Worm (Caenorhabditis elegans) whole organism, L4/young adult: ENCODE data around the gene srh-141.

Experiments used
- W03F9.2 ChIP-seq: fragments of 150-350 bp; optimal IDR thresholded peaks from 2 replicates; lab custom pipeline; 2014; ENCODE audit warnings: missing biosample characterization, missing genetic modification characterization
- dao-5 ChIP-seq: sonication (generic microtip); optimal IDR thresholded peaks from 2 replicates; lab custom pipeline; 2016; ENCODE audit warnings: missing genotype, missing genetic modification characterization, moderate library complexity, missing compliant biosample characterization
- him-1 ChIP-seq: sonication (generic microtip); optimal IDR thresholded peaks from 2 replicates; lab custom pipeline; 2016; ENCODE audit warnings: missing genotype, missing genetic modification reagents, missing genetic modification characterization, missing compliant biosample characterization

Gene srh-141

DNA sequence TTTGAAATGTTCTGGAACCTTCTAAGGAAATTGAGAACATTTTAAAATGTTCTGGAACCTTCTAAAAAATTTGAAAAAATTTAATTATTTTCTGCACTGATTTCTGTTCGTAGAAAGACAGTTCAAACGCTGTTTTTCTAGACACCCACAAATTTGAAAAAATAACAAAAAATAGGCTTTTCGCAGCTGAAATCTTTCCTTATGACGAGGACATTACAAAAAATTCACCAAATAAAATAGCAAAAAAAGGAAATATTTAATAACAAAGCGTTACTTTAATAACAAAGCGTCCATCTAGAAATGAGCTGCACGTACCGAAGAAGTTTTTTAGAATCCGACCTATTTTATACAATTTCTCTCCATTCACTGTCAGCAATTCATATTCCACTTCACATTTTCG lies at the start of gene srh-141:
Gene srh-141 (plus strand): TSS at position 301 of the 400 bp plus-strand sequence.
- TF ChIP-seq him-1 (tag; lab: Kevin White, UChicago) (no peak), dao-5 (no peak), W03F9.2 (tag; lab: Kevin White, UChicago) (no peak)

DNA sequence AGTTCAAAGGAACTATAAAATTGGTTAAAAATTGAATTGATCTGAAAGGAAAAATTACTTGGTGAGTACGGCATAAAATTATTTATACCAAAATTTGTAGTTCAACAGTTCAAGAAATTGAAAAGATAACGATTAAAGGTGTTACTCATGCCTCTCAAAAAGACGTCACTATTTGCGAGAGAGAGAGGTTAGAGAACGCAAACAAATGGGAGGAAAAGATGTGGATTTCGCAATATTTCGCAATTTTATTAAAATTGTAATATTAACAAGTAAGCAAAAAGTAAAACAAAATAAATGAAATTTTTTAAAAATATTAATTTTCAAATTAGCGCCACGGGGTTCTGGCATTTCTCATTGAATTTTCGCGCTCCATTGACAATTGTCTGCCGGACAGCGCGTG lies 48.6 kb upstream of the srh-141 start, which contains the start of gene F13A7.11:
Gene F13A7.11 (minus strand): TSS at position 174 of the 400 bp plus-strand sequence.
- TF ChIP-seq W03F9.2 (tag; lab: Kevin White, UChicago) (no peak), him-1 (tag; lab: Kevin White, UChicago) (no peak), dao-5 (no peak)

DNA sequence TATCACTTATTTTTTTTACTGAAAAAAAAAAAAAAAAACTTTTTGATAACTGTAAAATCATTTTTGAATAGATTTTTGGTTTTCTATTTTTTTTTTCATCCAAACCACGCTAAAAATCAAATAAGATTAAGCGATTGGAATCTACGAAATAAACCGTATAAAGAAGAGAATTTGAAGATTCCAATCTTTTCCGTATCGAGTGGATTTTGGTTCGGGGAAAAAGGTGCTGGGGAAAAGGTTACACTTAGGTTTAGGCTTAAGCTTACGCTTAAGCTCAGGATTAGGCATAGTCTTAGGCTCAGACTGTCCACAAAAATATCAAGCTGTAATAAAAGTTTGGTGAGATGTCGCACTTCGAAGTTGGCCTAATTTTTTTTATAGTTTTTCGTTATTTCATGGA lies 48.0 kb upstream of the srh-141 start, which contains the start of gene F13A7.12:
Gene F13A7.12 (plus strand): TSS at position 301 of the 400 bp plus-strand sequence.
- TF ChIP-seq him-1 (tag; lab: Kevin White, UChicago) (no peak), dao-5 (no peak), W03F9.2 (tag; lab: Kevin White, UChicago) (no peak)

DNA sequence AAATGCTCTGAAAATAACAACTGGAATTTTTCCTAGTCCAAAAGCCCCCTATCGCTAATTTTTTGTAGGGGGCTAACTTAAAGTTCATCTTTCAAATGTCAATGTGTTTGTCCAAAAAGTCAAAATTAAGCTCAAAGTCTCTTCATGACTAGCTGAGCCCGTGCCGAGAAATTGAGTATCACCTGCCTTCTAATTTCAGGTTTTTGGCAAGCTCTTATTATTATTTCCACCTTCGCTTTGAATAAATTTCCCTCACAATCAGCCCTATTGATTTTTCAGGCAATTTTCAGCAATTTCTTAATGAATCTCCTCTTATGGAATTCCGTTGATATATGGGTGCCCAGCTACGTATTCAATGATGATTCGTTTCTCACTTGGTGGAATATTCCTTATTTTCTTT lies 44.3 kb upstream of the srh-141 start, which contains the start of gene sre-36:
Gene sre-36 (plus strand): TSS at position 301 of the 400 bp plus-strand sequence.
- TF ChIP-seq W03F9.2 (tag; lab: Kevin White, UChicago) (no peak), dao-5 (no peak), him-1 (tag; lab: Kevin White, UChicago) (no peak)

DNA sequence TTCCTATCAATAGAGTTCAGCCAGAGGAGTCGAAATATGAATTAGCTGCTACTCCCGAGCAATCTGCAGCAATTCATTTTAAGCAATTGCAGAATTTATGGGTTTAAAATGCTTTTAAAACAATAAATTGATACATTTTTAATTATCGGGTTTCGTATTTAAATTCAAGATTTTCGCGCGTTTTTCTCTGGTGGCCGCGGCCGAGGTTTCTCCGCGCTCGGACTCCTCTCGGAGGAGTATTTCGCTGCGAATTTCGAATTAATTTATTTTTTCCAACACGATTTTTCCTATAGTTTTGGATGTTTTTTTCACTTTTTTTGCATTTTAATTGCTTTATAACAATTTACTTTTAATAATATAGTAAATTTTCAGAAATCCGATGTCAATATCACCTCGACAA lies 42.2 kb upstream of the srh-141 start, which contains the start of gene F13A7.14:
Gene F13A7.14 (plus strand): TSS at position 373 of the 400 bp plus-strand sequence.
- peak; percentile 72 for TF ChIP-seq W03F9.2 (tag; lab: Kevin White, UChicago)
- no peak for TF ChIP-seq him-1 (tag; lab: Kevin White, UChicago)
- TF ChIP-seq dao-5, result no peak

DNA sequence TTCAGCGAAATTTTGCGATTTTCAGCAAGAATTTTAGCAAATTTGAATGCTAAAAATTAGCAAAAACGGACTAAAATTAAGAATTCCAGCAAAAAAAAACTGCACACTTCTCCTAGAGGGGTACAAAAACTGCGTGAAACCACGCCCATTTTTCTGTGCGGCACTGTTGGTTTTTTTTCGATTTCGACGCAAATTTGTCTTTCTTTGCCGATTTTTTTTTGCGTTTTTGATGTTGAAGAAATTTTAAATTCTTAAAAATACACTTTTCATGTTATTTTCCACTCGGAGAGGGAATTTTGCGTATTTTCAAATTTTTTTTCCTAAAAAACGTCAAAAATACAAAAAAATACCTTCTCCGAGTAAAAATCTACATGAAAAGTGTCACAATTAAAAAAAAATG lies 39.8 kb upstream of the srh-141 start, which contains the start of gene syp-1:
Gene syp-1 (plus strand): TSS at position 301 of the 400 bp plus-strand sequence.
- TF ChIP-seq W03F9.2 (tag; lab: Kevin White, UChicago), result no peak
- no peak for TF ChIP-seq him-1 (tag; lab: Kevin White, UChicago)
- TF ChIP-seq dao-5, result no peak

DNA sequence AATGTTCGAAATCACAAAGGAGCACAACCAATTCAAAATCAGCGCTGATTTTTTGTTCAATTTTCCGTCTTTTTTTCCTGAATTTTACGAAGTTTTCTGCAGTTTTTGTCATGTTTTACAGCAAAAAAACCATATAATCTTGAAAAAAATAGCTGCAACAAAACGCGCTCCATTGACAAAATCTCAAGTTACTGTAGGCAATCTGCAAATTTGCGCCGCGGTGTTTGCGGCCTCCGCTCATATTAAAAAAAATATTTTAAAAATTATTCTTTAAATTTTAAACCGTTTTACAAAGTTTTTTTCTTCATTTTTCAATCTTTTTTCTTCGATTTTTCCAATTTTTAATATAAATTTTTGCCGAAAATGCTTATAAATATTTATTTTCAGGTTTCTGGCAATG lies 38.4 kb upstream of the srh-141 start:
- TF ChIP-seq dao-5, result no peak
- TF ChIP-seq him-1 (tag; lab: Kevin White, UChicago), result no peak
- no peak for TF ChIP-seq W03F9.2 (tag; lab: Kevin White, UChicago)

DNA sequence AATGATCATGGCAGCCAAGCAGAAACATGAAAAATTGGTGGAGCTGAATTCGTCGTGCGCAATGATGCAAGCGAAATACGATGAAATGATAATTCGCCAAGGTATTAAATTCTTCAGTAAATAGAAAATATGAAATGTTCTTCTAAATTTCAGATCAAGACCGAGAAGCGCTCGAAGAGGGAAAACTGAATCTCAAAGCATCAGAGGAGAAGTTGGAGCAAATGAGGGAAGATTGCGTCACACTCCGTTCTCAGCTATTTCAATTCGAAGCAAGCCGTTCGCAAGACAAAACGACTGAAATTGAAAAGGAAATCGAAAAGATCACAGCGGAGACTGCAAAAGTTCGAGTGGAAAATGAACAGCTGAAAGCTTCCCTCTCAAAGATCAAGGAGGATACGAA lies 37.4 kb upstream of the srh-141 start:
- TF ChIP-seq W03F9.2 (tag; lab: Kevin White, UChicago) (no peak), dao-5 (no peak), him-1 (tag; lab: Kevin White, UChicago) (no peak)

DNA sequence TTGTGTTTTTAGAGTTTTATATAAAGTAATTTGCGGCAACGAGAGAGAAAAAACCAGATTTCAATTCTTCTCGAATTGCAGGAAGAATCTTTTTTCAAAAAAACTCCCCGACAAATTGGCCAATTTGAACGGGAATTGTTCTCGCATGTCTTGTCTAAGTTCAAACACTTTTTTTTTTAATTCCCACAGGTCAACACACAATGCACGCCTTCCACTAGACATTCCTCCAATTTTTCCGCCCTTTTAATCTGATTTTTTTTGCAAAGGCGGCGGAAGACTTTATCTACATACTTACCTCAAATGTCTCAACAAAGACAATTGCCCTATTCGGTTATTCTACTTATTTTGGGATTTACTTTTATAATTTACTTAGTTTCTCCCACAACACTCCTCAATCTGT lies 36.1 kb upstream of the srh-141 start, which contains the start of gene F26D2.3:
Gene F26D2.3 (plus strand): TSS at position 301 of the 400 bp plus-strand sequence.
- no peak for TF ChIP-seq him-1 (tag; lab: Kevin White, UChicago)
- no peak for TF ChIP-seq dao-5
- no peak for TF ChIP-seq W03F9.2 (tag; lab: Kevin White, UChicago)

DNA sequence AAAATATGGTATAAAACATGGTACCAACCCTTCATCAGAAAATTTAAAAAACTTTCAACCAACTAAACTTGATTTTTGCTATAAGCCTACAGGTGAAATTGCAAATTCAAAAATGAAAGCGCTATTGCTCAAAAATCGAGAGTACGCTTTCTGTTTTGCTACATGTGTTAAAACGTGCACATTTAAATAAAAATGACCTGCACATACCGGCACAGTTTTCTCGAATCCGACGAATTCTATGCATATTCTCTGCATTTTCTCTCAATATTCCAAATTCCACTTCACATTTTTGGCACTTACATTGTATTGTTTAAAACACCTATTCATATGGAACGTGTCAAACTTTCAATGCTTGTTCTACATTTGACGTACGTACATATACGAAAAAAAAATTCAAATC lies 33.2 kb upstream of the srh-141 start, which contains the start of gene srh-145:
Gene srh-145 (plus strand): TSS at position 193 of the 400 bp plus-strand sequence.
- TF ChIP-seq W03F9.2 (tag; lab: Kevin White, UChicago) (no peak), him-1 (tag; lab: Kevin White, UChicago) (no peak), dao-5 (no peak)

DNA sequence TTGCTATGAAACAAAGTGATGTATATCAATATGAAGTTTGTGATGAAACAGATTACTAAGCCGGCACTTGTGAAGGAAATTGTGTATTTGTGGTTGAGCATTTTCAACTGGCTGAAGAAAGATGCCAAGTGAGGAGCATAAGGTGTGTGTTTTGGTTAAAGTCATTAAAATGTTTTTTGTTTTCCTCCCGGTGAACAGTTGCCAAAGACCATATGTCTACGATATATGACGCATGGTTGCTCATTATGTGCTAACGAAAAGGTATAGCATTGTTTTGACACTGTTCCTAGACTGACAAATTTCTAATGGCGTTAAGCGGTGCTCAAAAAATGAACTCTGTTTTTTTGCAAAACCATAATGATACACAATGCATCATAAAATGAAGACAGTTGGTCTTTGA lies 26.7 kb upstream of the srh-141 start, which contains the start of gene str-55:
Gene str-55 (minus strand): TSS at position 101 of the 400 bp plus-strand sequence.
- no peak for TF ChIP-seq him-1 (tag; lab: Kevin White, UChicago)
- no peak for TF ChIP-seq W03F9.2 (tag; lab: Kevin White, UChicago)
- TF ChIP-seq dao-5, result no peak

DNA sequence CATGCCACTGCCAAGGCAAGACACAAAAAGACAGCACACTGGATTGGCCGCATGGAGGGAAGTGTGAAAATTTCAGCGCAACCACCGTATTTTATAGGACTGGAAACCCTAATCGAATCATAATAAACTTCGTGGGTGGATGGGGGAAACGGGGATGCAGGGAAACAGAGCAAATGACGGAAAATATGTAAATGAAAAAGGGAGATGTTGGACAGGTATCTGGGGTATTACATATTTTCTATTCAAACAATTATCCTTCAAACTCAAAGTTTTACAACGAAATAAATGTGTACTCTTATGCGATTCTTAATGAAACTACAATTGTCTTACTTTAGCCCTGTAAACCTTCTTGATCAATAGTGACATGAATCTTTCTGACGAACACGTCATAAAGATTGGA lies 24.0 kb upstream of the srh-141 start, which contains the start of gene F26D2.16:
Gene F26D2.16 (minus strand): TSS at position 101 of the 400 bp plus-strand sequence.
- TF ChIP-seq him-1 (tag; lab: Kevin White, UChicago) (no peak), W03F9.2 (tag; lab: Kevin White, UChicago) (no peak), dao-5 (no peak)

DNA sequence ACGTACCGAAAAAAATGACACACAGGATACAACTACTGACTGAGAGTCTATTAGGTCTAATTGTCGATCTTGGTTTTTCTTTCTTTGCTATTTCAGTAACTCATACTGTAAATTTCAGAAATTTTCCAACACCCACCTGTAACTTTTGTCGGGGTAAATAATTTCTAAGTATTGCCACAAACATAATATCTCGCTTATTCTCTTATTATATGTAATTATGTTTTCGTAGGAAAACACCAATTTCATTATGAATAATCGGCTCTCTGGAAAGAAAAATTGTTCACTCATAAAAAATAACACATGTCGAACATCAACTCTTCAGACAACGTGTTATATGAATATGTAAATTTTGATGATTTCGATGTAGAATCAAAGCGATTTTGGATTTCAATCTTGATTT lies 23.0 kb upstream of the srh-141 start, which contains the start of gene srw-48:
Gene srw-48 (plus strand): TSS at position 301 of the 400 bp plus-strand sequence.
- TF ChIP-seq W03F9.2 (tag; lab: Kevin White, UChicago), result no peak
- TF ChIP-seq him-1 (tag; lab: Kevin White, UChicago), result no peak
- TF ChIP-seq dao-5, result no peak

DNA sequence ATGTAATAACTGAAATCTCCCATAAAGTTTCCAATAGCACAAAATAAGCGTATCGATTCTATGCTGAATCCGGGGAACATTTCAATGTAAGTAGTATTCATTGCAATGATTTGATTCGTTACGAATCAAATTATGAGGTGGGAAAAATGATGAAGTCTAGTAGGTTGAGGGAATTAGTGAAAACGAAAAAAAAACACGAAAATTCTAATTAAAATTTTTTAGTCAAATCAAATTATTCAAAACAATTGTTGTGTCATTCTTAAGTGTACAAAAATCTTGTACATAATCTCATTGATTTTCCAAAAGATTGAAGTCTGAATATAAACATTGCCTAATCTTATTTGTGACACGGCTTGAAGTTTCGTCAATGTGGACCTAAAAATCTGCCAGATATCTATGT lies 19.3 kb upstream of the srh-141 start, which contains the start of gene srw-29:
Gene srw-29 (minus strand): TSS at position 101 of the 400 bp plus-strand sequence.
- no peak for TF ChIP-seq him-1 (tag; lab: Kevin White, UChicago)
- TF ChIP-seq dao-5, result no peak
- TF ChIP-seq W03F9.2 (tag; lab: Kevin White, UChicago), result no peak
